Fruit fly (Drosophila melanogaster) S2 (cell line): Measurements from ENCODE around the gene xit.

Source experiments
- CG8478 ChIP-seq: fragments of >200 bp; optimal IDR thresholded peaks from 2 replicates; lab custom pipeline; 2018
- CTCF ChIP-seq, 2 experiments: fragments of >200 bp; optimal IDR thresholded peaks; 2 replicates each; lab custom pipeline; 2018

DNA sequence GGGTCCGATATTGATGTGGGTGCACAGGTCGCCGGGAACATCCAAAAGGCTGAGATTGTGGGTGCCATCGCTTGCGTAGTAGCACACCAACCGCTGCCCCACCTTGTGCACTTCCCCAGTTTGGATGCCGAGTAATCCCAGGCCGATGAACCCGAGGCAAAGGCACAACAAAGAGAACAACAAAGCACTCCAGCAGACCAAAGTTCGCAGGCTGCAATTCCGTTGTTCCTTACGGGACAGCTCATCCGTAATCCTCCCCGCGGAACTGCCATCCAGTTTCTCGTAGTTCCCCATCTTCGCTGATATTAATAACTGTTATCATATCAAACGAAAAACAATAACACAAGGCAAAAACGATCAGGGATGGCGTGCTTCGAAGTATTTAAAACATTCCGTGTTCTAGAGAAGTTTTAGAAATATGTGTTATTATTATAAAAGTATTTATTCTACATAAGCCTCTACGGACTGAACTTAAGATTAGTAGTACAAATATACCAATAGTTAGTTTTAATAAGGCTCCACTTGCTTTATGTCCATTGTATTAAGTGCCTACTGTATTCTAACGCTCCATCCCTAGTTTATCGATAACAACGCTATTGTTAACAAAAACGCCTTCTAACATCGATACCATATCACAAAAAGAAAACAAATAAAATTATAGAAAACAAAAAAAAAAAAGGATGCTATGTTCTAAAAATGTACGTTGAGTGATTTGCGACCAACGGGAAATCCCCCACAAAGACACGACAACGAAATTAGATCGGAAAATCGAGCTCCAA lies 28.6 kb downstream of the xit start, which contains the start of the genes Cht11 and CG4558:
- no peak for TF ChIP-seq CG8478 (lab: Kevin White, UChicago)
- no peak for TF ChIP-seq CTCF (optimal IDR thresholded peaks at IDR 0.05; lab: Kevin White, UChicago)
